Worm (Caenorhabditis elegans): ENCODE data around the gene ptr-20.

ce11 chrII:15190971-15191370 is 33.0 kb downstream of the ptr-20 start:
- TF ChIP-seq elt-3 (tag; optimal IDR thresholded peaks at IDR 0.05) (no peak), pha-4 (tag; optimal IDR thresholded peaks at IDR 0.05) (no peak), drap-1 (GFP tag; optimal IDR thresholded peaks at IDR 0.05) (no peak), lsy-2 (tag; optimal IDR thresholded peaks at IDR 0.05) (no peak), unc-62 (GFP tag; optimal IDR thresholded peaks at IDR 0.05) (no peak), nhr-28 (tag; optimal IDR thresholded peaks at IDR 0.05) (no peak), nhr-237 (tag; optimal IDR thresholded peaks at IDR 0.05) (no peak)

All from whole organism, mixed stage, embryonic.